Fruit fly (Drosophila melanogaster): Measurements from ENCODE around the gene Drsl6.

Drsl6 gene

DNA sequence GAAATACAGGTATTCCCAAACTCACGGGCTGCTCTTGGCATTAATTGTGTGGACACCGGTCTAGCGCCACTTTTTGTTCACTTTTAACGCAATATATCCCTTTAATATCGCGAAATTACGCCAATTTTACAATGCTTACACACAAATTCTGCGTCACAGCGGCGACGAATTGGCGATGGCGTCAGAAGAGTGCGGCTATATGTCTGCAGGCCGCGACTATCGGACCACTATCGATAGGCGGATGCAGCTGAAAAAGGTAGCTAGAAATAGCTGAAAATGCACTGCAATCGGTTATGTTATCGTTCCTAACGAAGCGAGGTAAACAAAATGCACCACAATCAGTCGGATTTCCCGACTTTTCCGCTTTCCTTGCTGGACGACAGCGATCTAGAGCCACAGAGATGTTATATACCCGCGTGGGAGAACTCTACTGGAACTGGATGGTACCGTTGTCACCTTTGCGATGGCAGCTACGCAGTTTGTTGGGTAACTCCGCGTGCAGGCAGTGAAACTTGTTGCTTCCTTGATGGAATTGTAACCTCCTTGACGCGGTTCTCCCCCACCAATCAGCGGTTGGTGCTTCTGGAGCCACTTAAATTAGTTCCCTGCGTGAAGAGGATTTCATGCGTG is 37.9 kb upstream of the Drsl6 start, which contains the start of the genes Ythdc1 and CG12010:
TSS of gene Ythdc1 (minus strand) at position 177 of the 630 bp plus-strand sequence.
TSS of gene CG12010 (plus strand) at position 289 of the 630 bp plus-strand sequence.
- TF ChIP-seq fd96Ca (GFP tag; IDR thresholded peaks at IDR 0.05) (no peak), CG12605 (GFP tag; IDR thresholded peaks at IDR 0.05) (peak; percentile 15; the same call in 1 of the 2 replicates), CG8159 (tag; optimal IDR thresholded peaks at IDR 0.05) (no peak)

DNA sequence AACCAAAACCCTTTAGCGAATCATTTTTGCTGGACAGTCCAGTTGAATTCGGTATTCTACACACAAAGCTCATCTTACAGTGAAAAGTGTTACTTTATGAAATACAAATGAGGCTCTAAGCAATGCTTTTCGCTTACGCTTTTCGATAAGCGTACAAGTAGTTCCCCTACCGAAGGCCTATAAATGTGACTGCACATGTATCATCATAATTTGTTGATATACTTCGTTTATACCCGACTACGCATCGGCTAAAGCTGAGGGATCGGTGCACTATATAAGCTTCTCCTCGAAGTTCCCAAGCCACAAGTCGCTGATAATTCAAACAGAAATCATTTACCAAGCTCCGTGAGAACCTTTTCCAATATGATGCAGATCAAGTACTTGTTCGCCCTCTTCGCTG is 33.0 kb upstream of the Drsl6 start, which contains the start of gene Drs:
TSS of gene Drs (plus strand) at position 301 of the 400 bp plus-strand sequence.
- TF ChIP-seq rn (GFP tag; IDR thresholded peaks at IDR 0.05) (no peak), EcR (GFP tag; optimal IDR thresholded peaks at IDR 0.05) (no peak), Ets98B (GFP tag; IDR thresholded peaks at IDR 0.05) (no peak), D1 (tag; optimal IDR thresholded peaks at IDR 0.05) (no peak), CG32121 (GFP tag; IDR thresholded peaks at IDR 0.05) (no peak)

DNA sequence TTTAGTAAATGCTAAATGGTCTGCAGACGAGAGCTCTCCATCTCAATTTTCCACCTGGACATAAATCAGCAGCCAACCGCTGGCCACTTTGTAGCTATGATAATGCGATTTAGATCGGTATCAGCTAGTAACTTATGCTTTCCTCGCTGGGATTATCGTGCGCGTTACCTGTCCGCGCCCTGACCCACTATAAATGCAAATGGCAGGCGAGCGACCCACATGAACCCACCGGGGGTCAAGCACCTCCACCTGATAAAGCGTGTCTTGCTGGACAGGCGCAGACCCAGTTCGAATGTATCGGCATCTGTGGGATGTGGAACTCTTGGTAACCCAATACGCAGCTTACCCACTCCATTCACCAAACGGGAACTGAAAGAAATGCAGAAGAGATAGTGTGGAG is 17.1 kb upstream of the Drsl6 start:
- TF ChIP-seq Pif1B (GFP tag; optimal IDR thresholded peaks at IDR 0.05), result no peak
- no peak for TF ChIP-seq gl (tag; optimal IDR thresholded peaks at IDR 0.05)

dm6 chr3L:3352516-3352915 is 16.3 kb upstream of the Drsl6 start:
- TF ChIP-seq rn (GFP tag; IDR thresholded peaks at IDR 0.05), result no peak
- TF ChIP-seq gl (tag; optimal IDR thresholded peaks at IDR 0.05), result no peak
- no peak for TF ChIP-seq CG14655 (GFP tag; optimal IDR thresholded peaks at IDR 0.05)
- no peak for TF ChIP-seq D1 (tag; optimal IDR thresholded peaks at IDR 0.05)
- no peak for TF ChIP-seq CG8301 (tag; optimal IDR thresholded peaks at IDR 0.05)
- no peak for TF ChIP-seq CG9948 (tag; optimal IDR thresholded peaks at IDR 0.05)
- TF ChIP-seq CG15710 (tag; optimal IDR thresholded peaks at IDR 0.05), result no peak
- TF ChIP-seq Pif1A (GFP tag; optimal IDR thresholded peaks at IDR 0.05), result no peak
- TF ChIP-seq CG32121 (GFP tag; IDR thresholded peaks at IDR 0.05), result no peak
- no peak for TF ChIP-seq CG34367 (tag; optimal IDR thresholded peaks at IDR 0.05)
- TF ChIP-seq CG8159 (tag; optimal IDR thresholded peaks at IDR 0.05), result no peak
- TF ChIP-seq CG13204 (GFP tag; optimal IDR thresholded peaks at IDR 0.05), result no peak
- no peak for TF ChIP-seq CG17806 (tag; optimal IDR thresholded peaks at IDR 0.05)

dm6 chr3L:3351814-3352359 is 15.7 kb upstream of the Drsl6 start:
- TF ChIP-seq EcR (GFP tag; optimal IDR thresholded peaks at IDR 0.05) (peak; percentile 27), Pif1A (GFP tag; optimal IDR thresholded peaks at IDR 0.05) (no peak), CG8301 (tag; optimal IDR thresholded peaks at IDR 0.05) (no peak), CG4496 (GFP tag; IDR thresholded peaks at IDR 0.05) (no peak)

- TF ChIP-seq CG17806 (tag; optimal IDR thresholded peaks at IDR 0.05) (no peak), CG10348 (GFP tag; IDR thresholded peaks at IDR 0.05) (no peak), CG14655 (GFP tag; optimal IDR thresholded peaks at IDR 0.05) (no peak), rn (GFP tag; IDR thresholded peaks at IDR 0.05) (no peak), CG8301 (tag; optimal IDR thresholded peaks at IDR 0.05) (no peak), fd96Ca (GFP tag; IDR thresholded peaks at IDR 0.05) (no peak), Snoo (tag; optimal IDR thresholded peaks at IDR 0.05) (no peak), D1 (tag; optimal IDR thresholded peaks at IDR 0.05) (no peak), CG32121 (GFP tag; IDR thresholded peaks at IDR 0.05) (no peak), CG15710 (tag; optimal IDR thresholded peaks at IDR 0.05) (no peak), Ets98B (GFP tag; IDR thresholded peaks at IDR 0.05) (no peak), CG34367 (tag; optimal IDR thresholded peaks at IDR 0.05) (no peak)
Observed at dm6 chr3L:3350572-3351343, 14.5 kb upstream of the Drsl6 start.

- TF ChIP-seq gl (tag; optimal IDR thresholded peaks at IDR 0.05) (no peak), CG8301 (tag; optimal IDR thresholded peaks at IDR 0.05) (no peak), CG13204 (GFP tag; optimal IDR thresholded peaks at IDR 0.05) (no peak), EcR (GFP tag; optimal IDR thresholded peaks at IDR 0.05) (no peak), CG9948 (tag; optimal IDR thresholded peaks at IDR 0.05) (no peak)
Observed at dm6 chr3L:3349825-3350123, 13.6 kb upstream of the Drsl6 start.
